Fruit fly (Drosophila melanogaster): ENCODE measurements around the gene CG3792.
A peak's percentile ranks its signal among the peaks of the same experiment; 100 is the strongest.

Gene CG3792

dm6 chr2L:4949453-4950045 lies 27.6 kb upstream of the CG3792 start, which contains the start of gene jet:
Gene jet, minus strand, starts transcription at chr2L:4949784.
- TF ChIP-seq dsf (GFP tag; optimal IDR thresholded peaks at IDR 0.05; ENCODE audit: borderline replicate concordance) (no peak), Myc (optimal IDR thresholded peaks at IDR 0.05) (peak; percentile 10)

dm6 chr2L:4950667-4951066 lies 26.4 kb upstream of the CG3792 start, which contains the start of gene Jon25Biii:
Gene Jon25Biii, minus strand, starts transcription at chr2L:4950767.
- TF ChIP-seq N (GFP tag; optimal IDR thresholded peaks at IDR 0.05) (no peak), CG32264 (GFP tag; optimal IDR thresholded peaks at IDR 0.05) (no peak), Mio (GFP tag; optimal IDR thresholded peaks at IDR 0.05) (no peak)

dm6 chr2L:4953086-4953570 lies 24.0 kb upstream of the CG3792 start, which contains the start of gene Jon25Bii:
Gene Jon25Bii, minus strand, starts transcription at chr2L:4953136.
- TF ChIP-seq pan (optimal IDR thresholded peaks at IDR 0.05) (no peak), h (GFP tag; optimal IDR thresholded peaks at IDR 0.05) (peak; percentile 60), jim (GFP tag; optimal IDR thresholded peaks at IDR 0.05) (no peak), Vsx2 (GFP tag; optimal IDR thresholded peaks at IDR 0.05; ENCODE audit: partially characterized antibody) (no peak), CrebA (GFP tag; optimal IDR thresholded peaks at IDR 0.05; ENCODE audit: borderline replicate concordance) (no peak), Mio (GFP tag; optimal IDR thresholded peaks at IDR 0.05) (no peak), fru (GFP tag; optimal IDR thresholded peaks at IDR 0.05) (no peak)

dm6 chr2L:4955094-4955823 lies 21.9 kb upstream of the CG3792 start, which contains the start of the genes Jon25Bi and Marcal1:
Gene Jon25Bi, minus strand, starts transcription at chr2L:4955144.
Gene Marcal1, plus strand, starts transcription at chr2L:4955509.
- TF ChIP-seq Vsx2 (GFP tag; optimal IDR thresholded peaks at IDR 0.05; ENCODE audit: partially characterized antibody): no peak
- TF ChIP-seq sage (GFP tag; optimal IDR thresholded peaks at IDR 0.05): no peak
- TF ChIP-seq Rel (GFP tag; optimal IDR thresholded peaks at IDR 0.05): no peak
- TF ChIP-seq Rel (tag; optimal IDR thresholded peaks at IDR 0.05): no peak
- TF ChIP-seq CG9705 (GFP tag; optimal IDR thresholded peaks at IDR 0.05): no peak
- TF ChIP-seq Abd-B (GFP tag; optimal IDR thresholded peaks at IDR 0.05): no peak
- TF ChIP-seq GATAd (GFP tag; optimal IDR thresholded peaks at IDR 0.05): no peak
- TF ChIP-seq HLH106 (tag; optimal IDR thresholded peaks at IDR 0.05): no peak
- TF ChIP-seq OdsH (GFP tag; optimal IDR thresholded peaks at IDR 0.05): no peak
- TF ChIP-seq rgr (GFP tag; optimal IDR thresholded peaks at IDR 0.05): no peak
- TF ChIP-seq Dif (GFP tag; optimal IDR thresholded peaks at IDR 0.05; ENCODE audit: partially characterized antibody): no peak

- no peak for TF ChIP-seq OdsH (GFP tag; optimal IDR thresholded peaks at IDR 0.05)
- no peak for TF ChIP-seq dmrt93B (GFP tag; optimal IDR thresholded peaks at IDR 0.05)
- no peak for TF ChIP-seq Sp1 (GFP tag; optimal IDR thresholded peaks at IDR 0.05)
- no peak for TF ChIP-seq Abd-B (GFP tag; optimal IDR thresholded peaks at IDR 0.05)
- TF ChIP-seq sv (GFP tag; optimal IDR thresholded peaks at IDR 0.05): no peak
- no peak for TF ChIP-seq GATAd (GFP tag; optimal IDR thresholded peaks at IDR 0.05)
- TF ChIP-seq Hr83 (GFP tag; optimal IDR thresholded peaks at IDR 0.05; ENCODE audit: poor library complexity, severe bottlenecking): no peak
- TF ChIP-seq brk (GFP tag; optimal IDR thresholded peaks at IDR 0.05): no peak
- no peak for TF ChIP-seq dl (GFP tag; optimal IDR thresholded peaks at IDR 0.05; ENCODE audit: insufficient read depth in 1 of 2, partially characterized antibody in 2 of 2)
- TF ChIP-seq psq (GFP tag; optimal IDR thresholded peaks at IDR 0.05): no peak
- TF ChIP-seq ey (GFP tag; optimal IDR thresholded peaks at IDR 0.05): no peak
- no peak for TF ChIP-seq CG32264 (GFP tag; optimal IDR thresholded peaks at IDR 0.05)
- no peak for TF ChIP-seq pan (optimal IDR thresholded peaks at IDR 0.05)
- no peak for TF ChIP-seq jim (GFP tag; optimal IDR thresholded peaks at IDR 0.05)
Observed at dm6 chr2L:4958111-4958510, 19.0 kb upstream of the CG3792 start, which contains the start of gene CG34124. Gene CG34124, plus strand, starts transcription at chr2L:4958411.
